Fruit fly (Drosophila melanogaster): ENCODE results near the gene Cpr65Ec.

Cpr65Ec gene

DNA sequence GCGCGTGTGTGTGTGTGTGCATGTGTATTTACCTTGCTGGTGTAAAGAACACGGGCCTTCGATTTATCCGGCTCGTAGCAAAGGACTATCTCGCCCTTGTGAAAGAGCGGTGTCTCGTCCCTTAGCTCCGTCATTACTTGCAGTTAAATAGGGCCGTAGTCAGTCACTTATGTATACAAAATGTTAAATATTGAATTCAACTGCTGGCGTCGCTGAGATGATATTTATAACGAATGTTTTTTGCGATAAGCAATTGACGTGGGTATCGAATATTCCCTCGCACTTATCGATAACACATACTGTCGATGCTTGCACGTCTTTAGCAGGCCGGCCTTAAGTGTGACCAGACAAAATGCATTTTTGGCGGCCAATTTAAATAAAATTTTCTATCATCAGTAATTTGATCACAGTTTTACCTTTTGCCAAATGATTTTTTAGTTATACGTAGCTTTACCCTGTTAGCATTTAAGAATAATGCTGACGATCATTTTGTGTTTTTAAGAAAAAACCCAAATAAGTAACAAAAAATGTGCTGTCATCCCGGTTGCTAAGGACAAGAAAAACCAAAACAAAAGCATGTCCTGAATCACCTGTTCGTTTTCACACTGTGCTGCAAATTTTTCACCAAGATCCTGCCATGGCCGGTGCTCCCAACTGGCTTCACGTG lies 32.4 kb downstream of the Cpr65Ec start, which contains the start of the genes msl-3 and BBS1 (continued):
- TF ChIP-seq CG16813 (GFP tag; IDR thresholded peaks at IDR 0.05; ENCODE audit: partially characterized antibody) (peak; percentile 71), ewg (GFP tag; optimal IDR thresholded peaks at IDR 0.05) (peak; percentile 47), Dp (GFP tag; optimal IDR thresholded peaks at IDR 0.05) (peak; percentile 95), CTCF (GFP tag; optimal IDR thresholded peaks at IDR 0.05) (peak; percentile 4), CG9797 (GFP tag; optimal IDR thresholded peaks at IDR 0.05) (peak; percentile 86), bbx (GFP tag; IDR thresholded peaks at IDR 0.05; ENCODE audit: partially characterized antibody) (peak; percentile 66; the same call in 1 of the 2 replicates), HLH4C (GFP tag; IDR thresholded peaks at IDR 0.05; ENCODE audit: partially characterized antibody) (peak; percentile 81), mld (GFP tag; IDR thresholded peaks at IDR 0.05; ENCODE audit: partially characterized antibody) (0 out of 3 replicates have a peak, but pooled peaks have one; percentile 11), MBD-R2 (GFP tag; IDR thresholded peaks at IDR 0.05) (peak; percentile 69), trem (tag; optimal IDR thresholded peaks at IDR 0.05) (peak; percentile 76), ham (GFP tag; IDR thresholded peaks at IDR 0.05) (no peak), CG1603 (tag; optimal IDR thresholded peaks at IDR 0.05) (peak; percentile 71), lab (GFP tag; optimal IDR thresholded peaks at IDR 0.05) (peak; percentile 13), crol (GFP tag; IDR thresholded peaks at IDR 0.05) (no peak), slou (GFP tag; optimal IDR thresholded peaks at IDR 0.05) (no peak), YL-1 (GFP tag; optimal IDR thresholded peaks at IDR 0.05) (peak; percentile 86), chinmo (GFP tag; IDR thresholded peaks at IDR 0.05; ENCODE audit: partially characterized antibody) (no peak), CG12659 (GFP tag; optimal IDR thresholded peaks at IDR 0.05) (peak; percentile 56), danr (GFP tag; IDR thresholded peaks at IDR 0.05) (no peak), hbn (GFP tag; IDR thresholded peaks at IDR 0.05; ENCODE audit: partially characterized antibody) (0 out of 2 replicates have a peak, but pooled peaks have one; percentile 52), CG13287 (GFP tag; IDR thresholded peaks at IDR 0.05; ENCODE audit: partially characterized antibody) (peak; percentile 82), MESR4 (GFP tag; optimal IDR thresholded peaks at IDR 0.05) (peak; percentile 86), CG15073 (GFP tag; optimal IDR thresholded peaks at IDR 0.05) (no peak), Sry-δ (GFP tag; optimal IDR thresholded peaks at IDR 0.05) (peak; percentile 97), CG11560 (tag; IDR thresholded peaks at IDR 0.05) (peak; percentile 99), Lhr (GFP tag; optimal IDR thresholded peaks at IDR 0.05) (peak; percentile 28), CG12299 (tag; optimal IDR thresholded peaks at IDR 0.05) (peak; percentile 51), sug (tag; optimal IDR thresholded peaks at IDR 0.05) (peak; percentile 22), Ets97D (GFP tag; optimal IDR thresholded peaks at IDR 0.05) (peak; percentile 23), cg (GFP tag; optimal IDR thresholded peaks at IDR 0.05) (peak; percentile 90), Dref (GFP tag; IDR thresholded peaks at IDR 0.05) (peak; percentile 96), nmo (GFP tag; optimal IDR thresholded peaks at IDR 0.05) (peak; percentile 55), gfzf (GFP tag; optimal IDR thresholded peaks at IDR 0.05) (peak; percentile 49), sob (GFP tag; IDR thresholded peaks at IDR 0.05) (peak; percentile 33; the same call in 1 of the 2 replicates), CG10979 (tag; optimal IDR thresholded peaks at IDR 0.05) (peak; percentile 14)

DNA sequence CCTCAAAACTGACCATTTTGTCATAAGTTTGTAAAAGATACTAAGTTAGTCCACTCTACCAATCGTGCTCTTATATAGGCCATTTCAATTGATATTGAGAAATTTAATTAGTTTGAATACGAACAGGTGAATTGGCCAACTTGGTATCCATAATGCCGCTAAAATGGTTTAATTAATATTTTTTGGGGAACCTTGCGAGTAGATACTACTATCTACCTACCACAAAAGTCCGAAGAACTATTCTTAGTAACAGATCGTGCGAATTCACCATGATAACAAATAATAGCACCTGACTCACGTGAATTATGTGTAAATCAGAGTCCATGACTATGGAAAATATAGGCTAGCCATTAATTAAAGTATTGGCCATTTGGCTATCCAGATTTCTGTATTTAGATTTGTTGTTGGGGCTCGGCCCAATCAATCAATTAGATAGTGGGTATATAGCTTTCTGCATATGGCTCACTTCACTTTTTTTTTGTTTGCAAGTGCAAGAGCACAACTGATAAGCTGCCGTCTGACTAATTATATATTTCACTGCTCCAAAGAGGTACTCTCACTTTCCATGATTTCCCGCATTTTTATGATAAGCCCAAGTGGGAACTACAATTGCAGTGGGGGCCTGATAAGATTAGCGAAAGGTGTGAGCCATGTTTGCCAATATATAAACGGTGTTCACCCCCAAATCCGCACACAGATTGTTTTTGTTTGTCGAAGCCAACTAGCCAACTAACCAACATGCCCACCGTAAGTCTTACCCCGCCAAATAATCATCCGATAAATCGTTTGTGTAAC lies 35.4 kb downstream of the Cpr65Ec start, which contains the start of the genes Acbp4 and Acbp6:
Gene Acbp4, minus strand, starts transcription at position 51 of the 795 bp plus-strand sequence.
Gene Acbp6, plus strand, starts transcription at position 690 of the 795 bp plus-strand sequence.
- TF ChIP-seq Ptx1 (GFP tag; IDR thresholded peaks at IDR 0.05), result no peak
- TF ChIP-seq CHES-1-like (GFP tag; optimal IDR thresholded peaks at IDR 0.05), result no peak
- TF ChIP-seq CG6765 (GFP tag; optimal IDR thresholded peaks at IDR 0.05), result no peak
- no peak for TF ChIP-seq CG14710 (tag; optimal IDR thresholded peaks at IDR 0.05)
- TF ChIP-seq CG32532 (GFP tag; IDR thresholded peaks at IDR 0.05), result no peak
- TF ChIP-seq CG12236 (GFP tag; optimal IDR thresholded peaks at IDR 0.05), result no peak
- no peak for TF ChIP-seq ranshi (GFP tag; IDR thresholded peaks at IDR 0.05)
- TF ChIP-seq scrt (GFP tag; optimal IDR thresholded peaks at IDR 0.05), result no peak
- TF ChIP-seq CG7357 (GFP tag; IDR thresholded peaks at IDR 0.05), result no peak
- no peak for TF ChIP-seq her (GFP tag; optimal IDR thresholded peaks at IDR 0.05)
- no peak for TF ChIP-seq CG9437 (GFP tag; optimal IDR thresholded peaks at IDR 0.05)
- TF ChIP-seq shn (GFP tag; optimal IDR thresholded peaks at IDR 0.05), result no peak
- no peak for TF ChIP-seq ac (GFP tag; optimal IDR thresholded peaks at IDR 0.05)
- no peak for TF ChIP-seq Myb (GFP tag; optimal IDR thresholded peaks at IDR 0.05)

Measured in whole organism, embryonic.